Fruit fly (Drosophila melanogaster): ENCODE measurements around the gene CG45122.
A peak's percentile ranks its signal among the peaks of the same experiment; 100 is the strongest.

dm6 chr3R:13010905-13011620 is 32.9 kb upstream of the CG45122 start, which contains the start of gene CG8031:
- TF ChIP-seq fru (GFP tag; optimal IDR thresholded peaks at IDR 0.05) (peak; percentile 88), N (GFP tag; optimal IDR thresholded peaks at IDR 0.05) (peak; percentile 45), jim (GFP tag; optimal IDR thresholded peaks at IDR 0.05) (no peak), usp (GFP tag; optimal IDR thresholded peaks at IDR 0.05) (no peak), Vsx2 (GFP tag; optimal IDR thresholded peaks at IDR 0.05; ENCODE audit: partially characterized antibody) (no peak), Hr78 (GFP tag; optimal IDR thresholded peaks at IDR 0.05) (no peak), CG9705 (GFP tag; optimal IDR thresholded peaks at IDR 0.05) (no peak)

Measured in whole organism, wandering third instar larva.